Worm (Caenorhabditis elegans) whole organism, L4 larva: ENCODE data around the gene F59E12.6.

Source experiments
- D1046.2 ChIP-seq: fragments of 200-800 bp; sonication (Bioruptor generic); IDR thresholded peaks from 2 replicates; pipeline ENCODE4 v1.3.6; 2022; ENCODE audit warnings: missing genetic modification characterization, missing compliant biosample characterization
- F10B5.3 ChIP-seq: sonication (generic microtip); optimal IDR thresholded peaks from 2 replicates; lab custom pipeline; 2016; ENCODE audit warnings: mild to moderate bottlenecking, missing genetic modification characterization, missing compliant biosample characterization
- F44E2.7 ChIP-seq: fragments of 200-800 bp; sonication (Bioruptor generic); IDR thresholded peaks from 2 replicates; pipeline ENCODE4 v2.1.2; 2022; ENCODE audit warnings: missing genetic modification characterization, missing compliant biosample characterization
- R02D3.7 ChIP-seq: fragments of 150-350 bp; sonication (generic microtip); optimal IDR thresholded peaks from 3 replicates; lab custom pipeline; 2014; ENCODE audit warnings: missing biosample characterization, missing genetic modification characterization
- Y105C5A.15 ChIP-seq: fragments of 200-800 bp; sonication (Bioruptor generic); IDR thresholded peaks from 2 replicates; pipeline ENCODE4 v1.3.6; 2022; ENCODE audit warnings: missing genetic modification characterization, missing compliant biosample characterization
- Y48G9A.11 ChIP-seq: fragments of 200-800 bp; sonication (Bioruptor generic); IDR thresholded peaks from 2 replicates; pipeline ENCODE4 v1.3.6; 2022; ENCODE audit warnings: missing genetic modification reagents, missing genetic modification characterization, missing compliant biosample characterization
- Y75B8A.6 ChIP-seq: fragments of 200-800 bp; sonication (Bioruptor generic); IDR thresholded peaks from 2 replicates; pipeline ENCODE4 v1.3.6; 2022; ENCODE audit warnings: missing genetic modification reagents, missing genetic modification characterization, missing compliant biosample characterization
- ZK546.5 ChIP-seq, 2 experiments: sonication (generic microtip); optimal IDR thresholded peaks; 2 replicates each; lab custom pipeline; 2017; ENCODE audit warnings: missing biosample characterization in 2 of 2, missing genetic modification characterization in 2 of 2
- aha-1 ChIP-seq: fragments of 150-350 bp; peaks from one replicate; lab custom pipeline; 2014; ENCODE audit warnings: missing biosample characterization, missing genetic modification characterization
- aly-2 ChIP-seq: sonication (generic microtip); optimal IDR thresholded peaks from 2 replicates; lab custom pipeline; 2018; ENCODE audit warnings: missing biosample characterization, missing genetic modification characterization
- ama-1 ChIP-seq: fragments of 150-350 bp; optimal IDR thresholded peaks from 2 replicates; lab custom pipeline; 2014; ENCODE audit warnings: inconsistent platforms, mixed read lengths
- arid-1 ChIP-seq: fragments of 200-800 bp; sonication (Bioruptor generic); conservative IDR thresholded peaks from 2 replicates; pipeline ENCODE4 v1.3.6; 2022; ENCODE audit warnings: missing genetic modification reagents, missing genetic modification characterization, missing compliant biosample characterization
- ceh-20 ChIP-seq: fragments of 200-800 bp; sonication (Bioruptor generic); IDR thresholded peaks from 2 replicates; pipeline ENCODE4 v1.3.6; 2022; ENCODE audit warnings: missing genetic modification reagents, missing genetic modification characterization, missing compliant biosample characterization
- ces-1 ChIP-seq: fragments of 150-350 bp; sonication (generic microtip); optimal IDR thresholded peaks from 4 replicates; lab custom pipeline; 2014; ENCODE audit warnings: missing biosample characterization, missing genetic modification reagents, missing genetic modification characterization
- cey-2 ChIP-seq: sonication (generic microtip); optimal IDR thresholded peaks from 3 replicates; lab custom pipeline; 2017; ENCODE audit warnings: missing genetic modification characterization, mild to moderate bottlenecking, missing compliant biosample characterization, antibody characterized with exemption, borderline replicate concordance; ENCODE audit not compliant: insufficient read depth
- daf-12 ChIP-seq: fragments of 150-350 bp; optimal IDR thresholded peaks from 2 replicates; lab custom pipeline; 2014; ENCODE audit warnings: missing biosample characterization, missing genetic modification reagents, missing genetic modification characterization
- daf-16 ChIP-seq, 3 experiments: sonication (generic microtip); optimal IDR thresholded peaks; 2 replicates each; lab custom pipeline; 2016 to 2017; ENCODE audit warnings: missing genetic modification characterization in 3 of 3, missing genetic modification reagents in 3 of 3, mild to moderate bottlenecking in 2 of 3, missing compliant biosample characterization in 2 of 3, missing biosample characterization in 1 of 3, moderate library complexity in 1 of 3
- daf-8 ChIP-seq: fragments of 200-800 bp; sonication (Bioruptor generic); IDR thresholded peaks from 2 replicates; pipeline ENCODE4 v1.3.6; 2022; ENCODE audit warnings: missing genetic modification characterization, missing compliant biosample characterization
- dpl-1 ChIP-seq: fragments of 150-350 bp; optimal IDR thresholded peaks from 2 replicates; lab custom pipeline; 2014; ENCODE audit warnings: missing biosample characterization, missing genetic modification reagents, missing genetic modification characterization
- dve-1 ChIP-seq: sonication (generic microtip); optimal IDR thresholded peaks from 2 replicates; lab custom pipeline; 2017; ENCODE audit warnings: antibody characterized with exemption, mild to moderate bottlenecking, missing genetic modification characterization, missing compliant biosample characterization; ENCODE audit not compliant: insufficient read depth
- egl-43 ChIP-seq: fragments of 200-800 bp; sonication (Bioruptor generic); IDR thresholded peaks from 2 replicates; pipeline ENCODE4 v1.3.6; 2022; ENCODE audit warnings: missing genetic modification reagents, missing genetic modification characterization, missing compliant biosample characterization
- fkh-10 ChIP-seq: fragments of 150-350 bp; optimal IDR thresholded peaks from 2 replicates; lab custom pipeline; 2014; ENCODE audit warnings: missing biosample characterization, missing genetic modification reagents, missing genetic modification characterization
- hlh-30 ChIP-seq: sonication (generic microtip); optimal IDR thresholded peaks from 2 replicates; lab custom pipeline; 2017; ENCODE audit warnings: antibody characterized with exemption, mild to moderate bottlenecking, missing genetic modification characterization, missing compliant biosample characterization; ENCODE audit not compliant: insufficient read depth
- lim-7 ChIP-seq: fragments of 200-800 bp; sonication (Bioruptor generic); IDR thresholded peaks from 2 replicates; pipeline ENCODE4 v1.3.6; 2022; ENCODE audit warnings: missing genetic modification characterization, missing compliant biosample characterization
- lin-1 ChIP-seq: fragments of 200-800 bp; sonication (Bioruptor generic); IDR thresholded peaks from 2 replicates; pipeline ENCODE4 v1.3.6; 2022; ENCODE audit warnings: missing genetic modification reagents, missing genetic modification characterization, missing compliant biosample characterization
- madf-5 ChIP-seq, 2 experiments: fragments of 200-800 bp; sonication (Bioruptor generic); IDR thresholded peaks; 2 replicates each; pipeline ENCODE4 v1.3.6; 2022; ENCODE audit warnings: missing compliant biosample characterization in 2 of 2, missing genetic modification characterization in 2 of 2
- mxl-3 ChIP-seq: fragments of 200-800 bp; sonication (Bioruptor generic); optimal IDR thresholded peaks from 2 replicates; lab custom pipeline; 2018; ENCODE audit warnings: mild to moderate bottlenecking, missing genetic modification characterization, missing compliant biosample characterization
- nhr-10 ChIP-seq: fragments of 150-350 bp; optimal IDR thresholded peaks from 2 replicates; lab custom pipeline; 2014; ENCODE audit warnings: missing biosample characterization, missing genetic modification characterization
- nhr-11 ChIP-seq: fragments of 150-350 bp; optimal IDR thresholded peaks from 2 replicates; lab custom pipeline; 2014; ENCODE audit warnings: missing biosample characterization, missing genetic modification characterization
- nhr-111 ChIP-seq: fragments of 200-800 bp; sonication (Bioruptor generic); optimal IDR thresholded peaks from 2 replicates; lab custom pipeline; 2018; ENCODE audit warnings: mild to moderate bottlenecking, missing genetic modification characterization, missing compliant biosample characterization
- nhr-25 ChIP-seq: sonication (generic microtip); optimal IDR thresholded peaks from 2 replicates; lab custom pipeline; 2017; ENCODE audit warnings: missing genetic modification characterization, mild to moderate bottlenecking, missing compliant biosample characterization, antibody characterized with exemption, moderate library complexity, borderline replicate concordance; ENCODE audit not compliant: insufficient read depth
- nhr-28 ChIP-seq: fragments of 150-350 bp; optimal IDR thresholded peaks from 2 replicates; lab custom pipeline; 2014; ENCODE audit warnings: missing biosample characterization, missing genetic modification characterization
- nhr-6 ChIP-seq: fragments of 150-350 bp; optimal IDR thresholded peaks from 2 replicates; lab custom pipeline; 2014; ENCODE audit warnings: missing biosample characterization, missing genetic modification characterization
- nhr-76 ChIP-seq: fragments of 150-350 bp; optimal IDR thresholded peaks from 2 replicates; lab custom pipeline; 2014; ENCODE audit warnings: missing biosample characterization, missing genetic modification characterization
- php-3 ChIP-seq: fragments of 200-800 bp; sonication (Bioruptor generic); IDR thresholded peaks from 2 replicates; pipeline ENCODE4 v1.3.6; 2022; ENCODE audit warnings: missing genetic modification reagents, missing genetic modification characterization, missing compliant biosample characterization
- saeg-2 ChIP-seq: fragments of 200-800 bp; sonication (Bioruptor generic); IDR thresholded peaks from 2 replicates; pipeline ENCODE4 v1.3.6; 2022; ENCODE audit warnings: missing genetic modification reagents, missing genetic modification characterization, missing compliant biosample characterization
- set-16 ChIP-seq: fragments of 200-800 bp; sonication (Bioruptor generic); IDR thresholded peaks from 2 replicates; pipeline ENCODE4 v1.3.6; 2022; ENCODE audit warnings: missing genetic modification reagents, missing genetic modification characterization, missing compliant biosample characterization
- snpc-1.2 ChIP-seq: fragments of 200-800 bp; sonication (Bioruptor generic); IDR thresholded peaks from 2 replicates; pipeline ENCODE4 v1.3.6; 2022; ENCODE audit warnings: missing genetic modification reagents, missing genetic modification characterization, missing compliant biosample characterization
- snpc-4 ChIP-seq: fragments of 150-350 bp; optimal IDR thresholded peaks from 2 replicates; lab custom pipeline; 2014; ENCODE audit warnings: missing biosample characterization, missing genetic modification characterization
- spr-3 ChIP-seq: fragments of 200-800 bp; sonication (Bioruptor generic); optimal IDR thresholded peaks from 2 replicates; lab custom pipeline; 2018; ENCODE audit warnings: mild to moderate bottlenecking, missing genetic modification characterization, missing compliant biosample characterization
- tra-1 ChIP-seq: fragments of 200-800 bp; sonication (Bioruptor generic); IDR thresholded peaks from 2 replicates; pipeline ENCODE4 v1.3.6; 2022; ENCODE audit warnings: missing genetic modification reagents, missing genetic modification characterization, missing compliant biosample characterization
- unc-130 ChIP-seq: sonication (generic microtip); optimal IDR thresholded peaks from 2 replicates; lab custom pipeline; 2016; ENCODE audit warnings: missing genetic modification reagents, missing genetic modification characterization, missing compliant biosample characterization
- zfp-2 ChIP-seq: sonication (generic microtip); optimal IDR thresholded peaks from 2 replicates; lab custom pipeline; 2016; ENCODE audit warnings: mild to moderate bottlenecking, missing genetic modification characterization, missing compliant biosample characterization
- zip-11 ChIP-seq: fragments of 200-800 bp; sonication (Bioruptor generic); IDR thresholded peaks from 2 replicates; pipeline ENCODE4 v1.3.6; 2022; ENCODE audit warnings: missing genetic modification characterization, missing compliant biosample characterization

The F59E12.6 gene

DNA sequence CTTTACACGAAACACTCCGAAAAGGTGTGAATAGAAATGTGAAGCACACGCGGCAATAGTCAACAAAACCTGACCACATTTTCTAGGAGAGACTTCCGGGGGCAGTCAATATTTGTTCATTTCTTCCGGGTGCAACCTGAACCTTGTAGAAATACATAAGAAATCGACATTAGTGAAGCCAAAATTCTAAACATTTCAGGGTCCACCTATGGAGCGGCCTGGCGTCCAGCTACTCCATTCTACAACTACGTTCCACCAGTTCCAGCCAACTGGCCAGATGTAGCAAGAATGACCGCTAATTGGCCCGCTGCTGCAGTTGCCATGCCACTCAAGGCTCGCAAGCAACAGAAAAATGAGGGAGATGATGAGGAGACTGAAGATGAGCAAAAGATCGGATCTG lies 51.5 kb downstream of the F59E12.6 start:
- TF ChIP-seq spr-3 (no peak), aha-1 (tag; lab: Kevin White, UChicago) (peak; percentile 76)
- TF ChIP-seq, all 104 proteins: peak for 1

DNA sequence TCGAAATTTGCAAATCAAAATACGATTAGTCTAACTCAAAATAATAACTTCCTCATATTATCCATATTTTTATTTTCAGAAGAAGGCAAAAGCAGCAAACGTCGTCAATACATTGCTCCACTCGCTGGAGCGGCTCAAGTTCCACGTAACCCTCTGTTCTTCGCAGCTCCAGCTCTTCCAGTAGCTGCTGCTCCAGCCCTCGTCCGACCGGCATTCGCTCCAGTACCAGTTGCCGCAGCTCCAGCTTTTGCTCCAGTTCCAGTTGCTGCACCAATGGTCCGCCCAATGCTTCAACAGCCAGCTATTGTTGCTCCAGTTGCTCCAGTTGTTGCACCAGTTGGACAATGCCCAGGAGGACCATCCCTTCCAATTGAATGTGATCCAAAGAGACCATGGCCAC lies 52.0 kb downstream of the F59E12.6 start:
- TF ChIP-seq snpc-1.2 (GFP tag; lab: Robert Waterston, UW) (no peak), nhr-25 (tag; lab: Kevin White, UChicago) (no peak), dpl-1 (no peak), D1046.2 (GFP tag; lab: Robert Waterston, UW) (no peak), set-16 (peak; percentile 83), php-3 (GFP tag; lab: Robert Waterston, UW) (no peak)

DNA sequence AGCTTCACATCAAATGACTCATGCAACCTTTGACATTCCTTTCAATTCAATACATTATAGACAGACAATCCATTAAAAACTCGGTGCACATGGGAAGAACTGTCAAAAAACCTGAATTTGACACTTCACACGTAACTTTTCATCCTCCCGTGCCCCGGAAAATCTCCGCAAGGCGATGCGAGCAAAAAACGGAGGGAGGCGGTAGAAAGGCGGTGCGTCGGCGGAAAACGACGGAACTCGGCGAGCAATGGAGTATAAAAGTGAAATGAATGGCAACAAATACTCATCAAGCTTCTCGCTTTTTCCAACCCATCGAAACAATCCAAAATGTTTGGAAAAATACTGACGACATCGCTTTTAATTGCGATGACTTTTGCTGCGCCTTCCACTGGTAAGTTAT lies 52.7 kb downstream of the F59E12.6 start, which contains the start of gene T25E4.1:
TSS of gene T25E4.1 (plus strand) at position 301 of the 400 bp plus-strand sequence.
- no peak for TF ChIP-seq tra-1
- no peak for TF ChIP-seq ama-1 (lab: Kevin White, UChicago)
- TF ChIP-seq dpl-1 = no peak
- TF ChIP-seq php-3 (GFP tag; lab: Robert Waterston, UW) = no peak
- TF ChIP-seq F44E2.7 = no peak
- TF ChIP-seq hlh-30 (tag; lab: Kevin White, UChicago) = no peak

DNA sequence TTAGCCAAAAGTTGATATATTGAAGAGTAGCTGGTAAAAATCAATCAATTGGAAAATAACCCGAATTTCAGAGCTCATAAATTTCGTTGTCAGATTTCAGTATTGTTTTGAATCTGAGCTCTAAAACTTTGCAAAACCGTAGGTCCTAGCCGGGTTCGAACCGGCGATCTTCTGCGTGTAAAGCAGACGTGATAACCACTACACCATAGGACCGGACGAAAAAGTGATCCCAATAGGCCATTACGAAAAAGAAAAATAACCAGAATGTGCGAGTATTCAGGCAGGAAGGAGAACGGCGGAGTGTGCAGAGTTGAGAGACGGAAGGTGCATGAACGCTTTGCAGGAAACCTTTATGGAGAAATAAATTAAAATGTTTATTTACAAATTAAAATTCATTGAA lies 53.7 kb downstream of the F59E12.6 start:
- TF ChIP-seq nhr-10 (tag; lab: Kevin White, UChicago) (no peak), nhr-6 (tag; lab: Kevin White, UChicago) (no peak), daf-16 (GFP tag; optimal IDR thresholded peaks at IDR 0.05; lab: Kevin White, UChicago) (peak in 1 of 2 experiments; percentile 65), daf-16 (tag; optimal IDR thresholded peaks at IDR 0.05; lab: Kevin White, UChicago) (peak; percentile 59), arid-1 (GFP tag; lab: Robert Waterston, UW) (peak; percentile 46; the same call in 1 of the 2 replicates), daf-8 (GFP tag; lab: Robert Waterston, UW) (no peak), madf-5 (GFP tag; IDR thresholded peaks at IDR 0.05; lab: Robert Waterston, UW) (no peak; a peak in 1 of 4 replicates), F10B5.3 (no peak), nhr-76 (tag; lab: Kevin White, UChicago) (no peak), aly-2 (no peak), ceh-20 (GFP tag; lab: Robert Waterston, UW) (peak; percentile 46; the same call in 1 of the 2 replicates), daf-12 (tag; lab: Kevin White, UChicago) (no peak), F44E2.7 (0 out of 2 replicates have a peak, but pooled peaks have one; percentile 64), nhr-28 (peak; percentile 18), snpc-4 (no peak), D1046.2 (GFP tag; lab: Robert Waterston, UW) (0 out of 2 replicates have a peak, but pooled peaks have one; percentile 53), cey-2 (tag; lab: Kevin White, UChicago) (no peak), egl-43 (peak; percentile 90), saeg-2 (no peak), lin-1 (GFP tag; lab: Robert Waterston, UW) (no peak), php-3 (GFP tag; lab: Robert Waterston, UW) (peak; percentile 57; the same call in 1 of the 2 replicates), Y48G9A.11 (GFP tag; lab: Robert Waterston, UW) (no peak), Y75B8A.6 (GFP tag; lab: Robert Waterston, UW) (no peak), mxl-3 (GFP tag; lab: Kevin White, UChicago) (peak; percentile 32), nhr-11 (tag; lab: Kevin White, UChicago) (no peak), hlh-30 (tag; lab: Kevin White, UChicago) (peak; percentile 52), lim-7 (peak; percentile 77), R02D3.7 (tag; lab: Kevin White, UChicago) (no peak), dve-1 (tag; lab: Kevin White, UChicago) (peak; percentile 65), Y105C5A.15 (GFP tag; lab: Robert Waterston, UW) (peak; percentile 83), ces-1 (GFP tag; lab: Kevin White, UChicago) (no peak), ZK546.5 (tag; optimal IDR thresholded peaks at IDR 0.05; lab: Kevin White, UChicago) (no peak), nhr-111 (GFP tag; lab: Kevin White, UChicago) (no peak), set-16 (no peak), aha-1 (tag; lab: Kevin White, UChicago) (peak; percentile 77), zip-11 (GFP tag; lab: Robert Waterston, UW) (no peak), unc-130 (GFP tag; lab: Kevin White, UChicago) (peak; percentile 51), zfp-2 (tag; lab: Kevin White, UChicago) (no peak), fkh-10 (GFP tag; lab: Kevin White, UChicago) (no peak)
